Worm (Caenorhabditis elegans): ENCODE data around the gene srj-53.

DNA sequence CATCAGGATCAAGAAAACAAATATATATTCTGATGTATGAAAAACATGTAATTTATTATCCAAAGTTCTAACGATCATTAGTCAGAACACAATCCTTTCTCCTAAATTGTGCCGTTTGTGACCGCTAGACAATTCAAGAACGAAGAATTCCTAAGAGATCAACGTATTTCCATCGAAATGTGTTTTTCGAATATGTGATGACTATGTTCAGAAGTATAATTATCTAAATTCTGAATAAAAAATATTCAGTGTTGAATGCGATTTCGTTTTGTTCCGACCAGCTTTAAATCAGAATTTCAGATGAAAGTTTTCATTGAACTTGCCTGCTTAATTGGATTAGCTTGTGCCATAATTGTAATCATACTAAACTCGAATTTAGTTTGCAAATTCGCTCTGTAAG is 7.7 kb upstream of the srj-53 start, which contains the start of gene srbc-37:
- TF ChIP-seq sdz-38 (tag; optimal IDR thresholded peaks at IDR 0.05) (no peak), B0261.1 (tag; optimal IDR thresholded peaks at IDR 0.05) (no peak), madf-8 (GFP tag; conservative IDR thresholded peaks at IDR 0.05) (no peak), efl-1 (GFP tag; optimal IDR thresholded peaks at IDR 0.05) (no peak), nhr-90 (tag; optimal IDR thresholded peaks at IDR 0.05) (no peak), snpc-4 (GFP tag; optimal IDR thresholded peaks at IDR 0.05) (no peak), snpc-4 (tag; optimal IDR thresholded peaks at IDR 0.05) (no peak), egrh-3 (GFP tag; IDR thresholded peaks at IDR 0.05) (no peak)
